Worm (Caenorhabditis elegans): ENCODE data around the gene nccd-1.

ce11 chrIV:17026568-17026967 is 38.1 kb downstream of the nccd-1 start:
- no peak for TF ChIP-seq pha-4 (tag; optimal IDR thresholded peaks at IDR 0.05)
- TF ChIP-seq ztf-11 (tag; optimal IDR thresholded peaks at IDR 0.05), result no peak
- no peak for TF ChIP-seq lsy-2 (tag; optimal IDR thresholded peaks at IDR 0.05)
- TF ChIP-seq sptf-1 (tag; optimal IDR thresholded peaks at IDR 0.05), result no peak
- no peak for TF ChIP-seq blmp-1 (tag; optimal IDR thresholded peaks at IDR 0.05)
- TF ChIP-seq ces-1 (GFP tag; optimal IDR thresholded peaks at IDR 0.05), result no peak
- no peak for TF ChIP-seq nhr-237 (tag; optimal IDR thresholded peaks at IDR 0.05)
- no peak for TF ChIP-seq zip-8 (tag; optimal IDR thresholded peaks at IDR 0.05)

All from whole organism, mixed stage, embryonic.